Worm (Caenorhabditis elegans) whole organism, late embryonic: Measurements from ENCODE around the gene cyc-2.1.

Experiments
- ceh-22 ChIP-seq: sonication (generic microtip); optimal IDR thresholded peaks from 2 replicates; lab custom pipeline; 2017; ENCODE audit warnings: missing biosample characterization, missing genetic modification characterization
- elt-2 ChIP-seq: sonication (generic microtip); optimal IDR thresholded peaks from 2 replicates; lab custom pipeline; 2016; ENCODE audit warnings: missing genetic modification reagents, missing genetic modification characterization, missing compliant biosample characterization
- fkh-6 ChIP-seq: sonication (generic microtip); optimal IDR thresholded peaks from 2 replicates; lab custom pipeline; 2016; ENCODE audit warnings: missing genetic modification characterization, missing compliant biosample characterization
- hlh-13 ChIP-seq: fragments of 200-800 bp; sonication (Bioruptor generic); optimal IDR thresholded peaks from 2 replicates; lab custom pipeline; 2018; ENCODE audit warnings: mild to moderate bottlenecking, missing genetic modification characterization, missing compliant biosample characterization
- nhr-232 ChIP-seq: sonication (generic microtip); optimal IDR thresholded peaks from 2 replicates; lab custom pipeline; 2016; ENCODE audit warnings: missing genetic modification characterization, missing compliant biosample characterization
- npax-4 ChIP-seq: sonication (generic microtip); optimal IDR thresholded peaks from 2 replicates; lab custom pipeline; 2016; ENCODE audit warnings: missing genetic modification characterization, missing compliant biosample characterization
- sox-2 ChIP-seq: fragments of 200-800 bp; sonication (Bioruptor generic); IDR thresholded peaks from 2 replicates; pipeline ENCODE4 v1.3.6; 2022; ENCODE audit warnings: missing genetic modification reagents, missing genetic modification characterization, missing compliant biosample characterization
- tbx-7 ChIP-seq: sonication (generic microtip); optimal IDR thresholded peaks from 2 replicates; lab custom pipeline; 2016; ENCODE audit warnings: missing genotype, missing genetic modification characterization, missing compliant biosample characterization
- ttx-3 ChIP-seq: sonication (generic microtip); optimal IDR thresholded peaks from 2 replicates; lab custom pipeline; 2016; ENCODE audit warnings: missing genetic modification reagents, missing genetic modification characterization, missing compliant biosample characterization

DNA sequence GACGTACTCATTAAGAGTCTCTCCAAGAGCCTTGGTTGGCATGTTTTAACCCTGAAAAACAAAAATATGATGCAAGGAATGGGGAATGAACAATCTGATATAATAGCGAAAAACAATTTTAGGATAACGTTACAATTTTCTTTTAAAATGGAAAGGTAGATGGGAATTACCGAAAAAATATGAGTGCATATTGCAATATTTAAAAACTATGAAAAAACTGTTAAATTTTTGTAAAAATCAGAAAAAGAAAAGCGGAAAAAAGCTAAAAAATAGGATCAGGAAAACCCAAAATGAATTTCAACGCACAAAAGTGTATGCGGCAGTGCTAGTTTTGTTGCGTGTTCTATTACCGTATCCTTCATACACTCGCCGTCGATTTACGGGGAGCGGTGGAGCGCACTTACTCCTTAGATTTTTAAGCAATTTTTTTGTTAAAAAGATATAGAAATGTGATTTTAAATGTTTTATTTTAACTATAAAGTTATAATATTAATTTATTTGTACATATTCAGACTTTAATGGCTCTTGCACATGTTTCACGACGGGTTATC lies 991 bp upstream of the cyc-2.1 start, which contains the start of the genes rpl-20 and Y17G9B.5:
- TF ChIP-seq ceh-22 (peak; percentile 29), hlh-13 (GFP tag; lab: Kevin White, UChicago) (peak; percentile 62), elt-2 (tag; lab: Kevin White, UChicago) (peak; percentile 94), npax-4 (no peak), ttx-3 (tag; lab: Kevin White, UChicago) (peak; percentile 80), sox-2 (peak; percentile 89), fkh-6 (tag; lab: Kevin White, UChicago) (peak; percentile 40), tbx-7 (peak; percentile 61), nhr-232 (tag; lab: Kevin White, UChicago) (no peak)
